Worm (Caenorhabditis elegans) whole organism, L1 larva: Measurements from ENCODE around the gene Y62H9A.13.

Experiments used
- C04F5.9 ChIP-seq: sonication (generic microtip); optimal IDR thresholded peaks from 2 replicates; lab custom pipeline; 2016; ENCODE audit warnings: missing genetic modification characterization, missing compliant biosample characterization
- ama-1 ChIP-seq: fragments of 150-350 bp; optimal IDR thresholded peaks from 2 replicates; lab custom pipeline; 2014
- ces-1 ChIP-seq: fragments of 150-350 bp; optimal IDR thresholded peaks from 2 replicates; lab custom pipeline; 2014; ENCODE audit warnings: missing biosample characterization, missing genetic modification reagents, missing genetic modification characterization
- dpl-1 ChIP-seq, 3 experiments: fragments of 150-350 bp in 2 of 3; sonication (generic microtip) in 1 of 3; optimal IDR thresholded peaks; 2 replicates each; lab custom pipeline; 2014 to 2017; ENCODE audit warnings: missing biosample characterization in 3 of 3, missing genetic modification characterization in 3 of 3, missing genetic modification reagents in 3 of 3
- efl-1 ChIP-seq, 4 experiments: fragments of 150-350 bp; optimal IDR thresholded peaks in 3 of 4; peaks in 1 of 4; 1 replicate in 1 of 4; 2 replicates in 3 of 4; lab custom pipeline; 2014; ENCODE audit warnings: missing biosample characterization in 2 of 4, missing genetic modification characterization in 2 of 4, missing genetic modification reagents in 2 of 4
- egl-27 ChIP-seq, 2 experiments: fragments of 150-350 bp in 1 of 2; sonication (generic microtip); optimal IDR thresholded peaks; 3 replicates each; lab custom pipeline; 2017 to 2018; ENCODE audit warnings: missing biosample characterization in 2 of 2, missing genetic modification characterization in 2 of 2, missing genetic modification reagents in 2 of 2
- elt-2 ChIP-seq: sonication (generic microtip); optimal IDR thresholded peaks from 2 replicates; lab custom pipeline; 2016; ENCODE audit warnings: missing genetic modification characterization, mild to moderate bottlenecking, inconsistent platforms, missing compliant biosample characterization, missing genetic modification reagents
- fkh-10 ChIP-seq: sonication (generic microtip); optimal IDR thresholded peaks from 2 replicates; lab custom pipeline; 2017; ENCODE audit warnings: missing biosample characterization, missing genetic modification reagents, missing genetic modification characterization
- fkh-4 ChIP-seq: sonication (generic microtip); optimal IDR thresholded peaks from 2 replicates; lab custom pipeline; 2016; ENCODE audit warnings: missing compliant biosample characterization, missing genetic modification characterization, borderline replicate concordance
- fkh-8 ChIP-seq: sonication (generic microtip); optimal IDR thresholded peaks from 2 replicates; lab custom pipeline; 2016; ENCODE audit warnings: mild to moderate bottlenecking, missing genetic modification characterization, missing compliant biosample characterization
- fos-1 ChIP-seq: fragments of 150-350 bp; optimal IDR thresholded peaks from 2 replicates; lab custom pipeline; 2014; ENCODE audit warnings: missing biosample characterization, missing genetic modification characterization
- hlh-17 ChIP-seq: fragments of 200-800 bp; sonication (Bioruptor generic); optimal IDR thresholded peaks from 2 replicates; lab custom pipeline; 2018; ENCODE audit warnings: missing genetic modification characterization, mild to moderate bottlenecking, missing compliant biosample characterization, moderate library complexity, borderline replicate concordance
- hlh-4 ChIP-seq: sonication (generic microtip); optimal IDR thresholded peaks from 2 replicates; lab custom pipeline; 2016; ENCODE audit warnings: mild to moderate bottlenecking, missing genetic modification characterization, missing compliant biosample characterization
- hpl-2 ChIP-seq: fragments of 150-350 bp; optimal IDR thresholded peaks from 2 replicates; lab custom pipeline; 2014; ENCODE audit warnings: missing biosample characterization, missing genetic modification reagents, missing genetic modification characterization
- irx-1 ChIP-seq: sonication (generic microtip); optimal IDR thresholded peaks from 2 replicates; lab custom pipeline; 2016; ENCODE audit warnings: missing genetic modification characterization, missing compliant biosample characterization
- jun-1 ChIP-seq: fragments of 150-350 bp; optimal IDR thresholded peaks from 2 replicates; lab custom pipeline; 2014; ENCODE audit warnings: missing biosample characterization, missing genetic modification reagents, missing genetic modification characterization
- lin-13 ChIP-seq: fragments of 150-350 bp; optimal IDR thresholded peaks from 2 replicates; lab custom pipeline; 2014; ENCODE audit warnings: missing biosample characterization, missing genetic modification reagents, missing genetic modification characterization
- lin-14 ChIP-seq: fragments of 200-800 bp; sonication (Bioruptor generic); optimal IDR thresholded peaks from 2 replicates; lab custom pipeline; 2018; ENCODE audit warnings: mild to moderate bottlenecking, missing genetic modification characterization, moderate library complexity, missing compliant biosample characterization
- lin-35 ChIP-seq, 2 experiments: fragments of 150-350 bp; optimal IDR thresholded peaks; 2 replicates each; lab custom pipeline; 2014; ENCODE audit warnings: missing biosample characterization in 2 of 2, missing genetic modification characterization in 2 of 2, missing genetic modification reagents in 2 of 2
- lin-39 ChIP-seq: fragments of 150-350 bp; optimal IDR thresholded peaks from 2 replicates; lab custom pipeline; 2014; ENCODE audit warnings: missing biosample characterization, missing genetic modification reagents, missing genetic modification characterization
- mab-9 ChIP-seq: fragments of 200-800 bp; sonication (Bioruptor generic); IDR thresholded peaks from 2 replicates; pipeline ENCODE4 v1.3.6; 2022; ENCODE audit warnings: missing genetic modification reagents, missing genetic modification characterization, missing compliant biosample characterization
- mef-2 ChIP-seq: fragments of 150-350 bp; optimal IDR thresholded peaks from 2 replicates; lab custom pipeline; 2014; ENCODE audit warnings: missing biosample characterization, missing genetic modification characterization
- mep-1 ChIP-seq: fragments of 150-350 bp; optimal IDR thresholded peaks from 2 replicates; lab custom pipeline; 2014; ENCODE audit warnings: missing biosample characterization, missing genetic modification characterization
- nhr-11 ChIP-seq: fragments of 150-350 bp; optimal IDR thresholded peaks from 2 replicates; lab custom pipeline; 2014; ENCODE audit warnings: missing biosample characterization, missing genetic modification characterization
- nhr-47 ChIP-seq: sonication (generic microtip); optimal IDR thresholded peaks from 2 replicates; lab custom pipeline; 2016; ENCODE audit warnings: mild to moderate bottlenecking, missing genetic modification characterization, moderate library complexity, missing compliant biosample characterization
- nhr-76 ChIP-seq: sonication (generic microtip); optimal IDR thresholded peaks from 2 replicates; lab custom pipeline; 2017; ENCODE audit warnings: missing biosample characterization, missing genetic modification characterization
- nhr-77 ChIP-seq: fragments of 150-350 bp; optimal IDR thresholded peaks from 2 replicates; lab custom pipeline; 2014; ENCODE audit warnings: missing biosample characterization, missing genetic modification characterization
- nhr-84 ChIP-seq: sonication (generic microtip); optimal IDR thresholded peaks from 2 replicates; lab custom pipeline; 2017; ENCODE audit warnings: missing biosample characterization, missing genetic modification characterization
- nhr-85 ChIP-seq: sonication (generic microtip); peaks from one replicate; lab custom pipeline; 2016; ENCODE audit warnings: missing genetic modification characterization, inconsistent platforms, missing compliant biosample characterization
- nhr-90 ChIP-seq: sonication (generic microtip); optimal IDR thresholded peaks from 2 replicates; lab custom pipeline; 2016; ENCODE audit warnings: mild to moderate bottlenecking, missing genetic modification characterization, missing compliant biosample characterization; ENCODE audit not compliant: poor library complexity
- pax-3 ChIP-seq: fragments of 200-800 bp; sonication (Bioruptor generic); optimal IDR thresholded peaks from 2 replicates; lab custom pipeline; 2018; ENCODE audit warnings: mild to moderate bottlenecking, missing genetic modification characterization, moderate library complexity, missing compliant biosample characterization
- snu-23 ChIP-seq: sonication (generic microtip); optimal IDR thresholded peaks from 2 replicates; lab custom pipeline; 2016; ENCODE audit warnings: missing genetic modification characterization, missing compliant biosample characterization
- sptf-1 ChIP-seq: fragments of 150-350 bp; optimal IDR thresholded peaks from 2 replicates; lab custom pipeline; 2014; ENCODE audit warnings: missing biosample characterization, missing genetic modification characterization
- unc-130 ChIP-seq: fragments of 150-350 bp; optimal IDR thresholded peaks from 2 replicates; lab custom pipeline; 2017; ENCODE audit warnings: missing biosample characterization, missing genetic modification characterization, inconsistent platforms
- vab-15 ChIP-seq: sonication (generic microtip); optimal IDR thresholded peaks from 2 replicates; lab custom pipeline; 2017; ENCODE audit warnings: missing genotype, mild to moderate bottlenecking, missing genetic modification characterization, missing compliant biosample characterization
- xbp-1 ChIP-seq: sonication (generic microtip); optimal IDR thresholded peaks from 2 replicates; lab custom pipeline; 2016; ENCODE audit warnings: missing genetic modification characterization, missing compliant biosample characterization
- ztf-11 ChIP-seq, 2 experiments: sonication (generic microtip); optimal IDR thresholded peaks; 2 replicates each; lab custom pipeline; 2016 to 2017; ENCODE audit warnings: missing genetic modification characterization in 2 of 2, missing biosample characterization in 1 of 2, missing compliant biosample characterization in 1 of 2
- ztf-4 ChIP-seq: fragments of 150-350 bp; optimal IDR thresholded peaks from 2 replicates; lab custom pipeline; 2014; ENCODE audit warnings: missing biosample characterization, missing genetic modification characterization

The Y62H9A.13 gene

ce11 chrX:11925243-11925642 is 8.4 kb downstream of the Y62H9A.13 start:
- TF ChIP-seq snu-23 (GFP tag; lab: Kevin White, UChicago): no peak
- TF ChIP-seq nhr-77 (tag; lab: Kevin White, UChicago): no peak
- TF ChIP-seq nhr-85: no peak
- no peak for TF ChIP-seq jun-1
- no peak for TF ChIP-seq nhr-47 (tag; lab: Kevin White, UChicago)
- no peak for TF ChIP-seq egl-27 (tag; optimal IDR thresholded peaks at IDR 0.05; lab: Kevin White, UChicago)
- TF ChIP-seq elt-2: no peak
- no peak for TF ChIP-seq unc-130 (tag; lab: Kevin White, UChicago)
- no peak for TF ChIP-seq fos-1 (tag; lab: Kevin White, UChicago)
- TF ChIP-seq nhr-11 (tag; lab: Kevin White, UChicago): no peak
- TF ChIP-seq vab-15 (tag; lab: Kevin White, UChicago): no peak
- no peak for TF ChIP-seq lin-39 (tag; lab: Kevin White, UChicago)
- no peak for TF ChIP-seq fkh-4
- no peak for TF ChIP-seq efl-1 (optimal IDR thresholded peaks at IDR 0.05; lab: Kevin White, UChicago)
- TF ChIP-seq efl-1 (GFP tag; optimal IDR thresholded peaks at IDR 0.05 in 1 of 2; lab: Kevin White, UChicago): no peak
- no peak for TF ChIP-seq ces-1 (GFP tag; lab: Kevin White, UChicago)
- TF ChIP-seq xbp-1 (tag; lab: Kevin White, UChicago): no peak
- no peak for TF ChIP-seq pax-3 (tag; lab: Kevin White, UChicago)
- TF ChIP-seq dpl-1 (GFP tag; optimal IDR thresholded peaks at IDR 0.05; lab: Kevin White, UChicago): no peak

ce11 chrX:11927585-11927984 is 10.8 kb downstream of the Y62H9A.13 start, which contains the start of gene F55G7.4:
F55G7.4 (plus strand) TSS chrX:11927885.
- TF ChIP-seq lin-14 (GFP tag; lab: Kevin White, UChicago): no peak
- no peak for TF ChIP-seq efl-1 (optimal IDR thresholded peaks at IDR 0.05; lab: Kevin White, UChicago)
- no peak for TF ChIP-seq efl-1 (GFP tag; optimal IDR thresholded peaks at IDR 0.05 in 1 of 2; lab: Kevin White, UChicago)
- TF ChIP-seq ces-1 (GFP tag; lab: Kevin White, UChicago): no peak
- no peak for TF ChIP-seq elt-2
- TF ChIP-seq hlh-17 (GFP tag; lab: Kevin White, UChicago): no peak
- no peak for TF ChIP-seq hpl-2 (GFP tag; lab: Kevin White, UChicago)
- no peak for TF ChIP-seq C04F5.9 (tag; lab: Kevin White, UChicago)
- no peak for TF ChIP-seq xbp-1 (tag; lab: Kevin White, UChicago)
- TF ChIP-seq nhr-84: no peak
- TF ChIP-seq fkh-10 (GFP tag; lab: Kevin White, UChicago): no peak
- TF ChIP-seq lin-13 (GFP tag; lab: Kevin White, UChicago): no peak
- no peak for TF ChIP-seq mep-1 (tag; lab: Kevin White, UChicago)
- no peak for TF ChIP-seq nhr-90 (tag; lab: Kevin White, UChicago)
- no peak for TF ChIP-seq sptf-1 (tag; lab: Kevin White, UChicago)
- no peak for TF ChIP-seq unc-130 (tag; lab: Kevin White, UChicago)
- TF ChIP-seq fkh-8 (tag; lab: Kevin White, UChicago): no peak
- no peak for TF ChIP-seq pax-3 (tag; lab: Kevin White, UChicago)
- no peak for TF ChIP-seq ztf-11 (tag; optimal IDR thresholded peaks at IDR 0.05; lab: Kevin White, UChicago)

- TF ChIP-seq fos-1 (tag; lab: Kevin White, UChicago): no peak
Measured at ce11 chrX:11931559-11931958, 14.8 kb downstream of the Y62H9A.13 start, which contains the start of gene dot-1.4. dot-1.4 (minus strand) TSS chrX:11931659.

- no peak for TF ChIP-seq mef-2
- TF ChIP-seq nhr-76: no peak
- TF ChIP-seq fkh-4: no peak
- TF ChIP-seq irx-1 (tag; lab: Kevin White, UChicago): no peak
- no peak for TF ChIP-seq lin-35 (GFP tag; optimal IDR thresholded peaks at IDR 0.05; lab: Kevin White, UChicago)
- TF ChIP-seq hlh-4: no peak
- no peak for TF ChIP-seq fos-1 (tag; lab: Kevin White, UChicago)
- TF ChIP-seq nhr-77 (tag; lab: Kevin White, UChicago): no peak
- no peak for TF ChIP-seq nhr-11 (tag; lab: Kevin White, UChicago)
- TF ChIP-seq ztf-4 (tag; lab: Kevin White, UChicago): no peak
- no peak for TF ChIP-seq ztf-11 (tag; optimal IDR thresholded peaks at IDR 0.05; lab: Kevin White, UChicago)
- TF ChIP-seq ama-1: no peak
- no peak for TF ChIP-seq C04F5.9 (tag; lab: Kevin White, UChicago)
- TF ChIP-seq mab-9: no peak
- TF ChIP-seq, all 84 proteins: peak for 0
Measured at ce11 chrX:11933547-11933946, 16.7 kb downstream of the Y62H9A.13 start.
